Fruit fly (Drosophila melanogaster): ENCODE measurements around the gene Dh44.
A peak's percentile ranks its signal among the peaks of the same experiment; 100 is the strongest.

dm6 chr3R:9646104-9646707 lies 8.2 kb downstream of the Dh44 start, which contains the start of gene Fst:
- TF ChIP-seq ovo (GFP tag; optimal IDR thresholded peaks at IDR 0.05) (no peak), CG33017 (tag; optimal IDR thresholded peaks at IDR 0.05) (no peak), CG14711 (tag; optimal IDR thresholded peaks at IDR 0.05) (no peak), Hr96 (GFP tag; optimal IDR thresholded peaks at IDR 0.05) (no peak), cic (GFP tag; optimal IDR thresholded peaks at IDR 0.05) (peak; percentile 4), CG11617 (GFP tag; optimal IDR thresholded peaks at IDR 0.05) (no peak), tj (GFP tag; optimal IDR thresholded peaks at IDR 0.05) (no peak), cnc (optimal IDR thresholded peaks at IDR 0.05) (no peak), CG7101 (tag; optimal IDR thresholded peaks at IDR 0.05) (no peak), CG1620 (GFP tag; optimal IDR thresholded peaks at IDR 0.05) (no peak)
